Comparison of ENCODE assay signal across 1 fruit fly cellular context in genomic region chr3R:10886462-10887315, dm6.
TF ChIP-seq lines count a peak whose summit lies in the region.

No protein-coding gene starts in this region.

TF ChIP-seq in whole organism, embryonic, 481 proteins besides CTCF, POLR2A, EP300 and RAD21 (continued from another document and continues in another):
- no peak for TF ChIP-seq pita (GFP tag; optimal IDR thresholded peaks at IDR 0.05; lab: Kevin White, UChicago)
- TF ChIP-seq ken (GFP tag; IDR thresholded peaks at IDR 0.05; lab: Robert Waterston, UW) = peak; percentile 43; the same call in 1 of the 3 replicates
- TF ChIP-seq Opbp (GFP tag; IDR thresholded peaks at IDR 0.05; lab: Robert Waterston, UW; ENCODE audit: partially characterized antibody) = no peak
- peak; percentile 73 for TF ChIP-seq Usf (GFP tag; optimal IDR thresholded peaks at IDR 0.05; lab: Kevin White, UChicago)
- TF ChIP-seq Chrac-16 (GFP tag; optimal IDR thresholded peaks at IDR 0.05; lab: Kevin White, UChicago) = peak; percentile 86
- TF ChIP-seq CG10462 (GFP tag; optimal IDR thresholded peaks at IDR 0.05; lab: Kevin White, UChicago) = peak; percentile 69
- TF ChIP-seq sr (GFP tag; IDR thresholded peaks at IDR 0.05; lab: Robert Waterston, UW) = 0 out of 3 replicates have a peak, but pooled peaks have one; percentile 2
- TF ChIP-seq CG17359 (tag; optimal IDR thresholded peaks at IDR 0.05; lab: Kevin White, UChicago) = peak; percentile 88
- peak; percentile 90 for TF ChIP-seq slbo (GFP tag; IDR thresholded peaks at IDR 0.05; lab: Robert Waterston, UW)
- peak; percentile 87 to 89 for TF ChIP-seq Pdp1 (GFP tag; optimal IDR thresholded peaks at IDR 0.05; lab: Kevin White, UChicago)
- peak; percentile 87 for TF ChIP-seq chm (GFP tag; IDR thresholded peaks at IDR 0.05; lab: Robert Waterston, UW)
- TF ChIP-seq CG9609 (GFP tag; optimal IDR thresholded peaks at IDR 0.05; lab: Kevin White, UChicago) = peak; percentile 70
- TF ChIP-seq CG4328 (GFP tag; optimal IDR thresholded peaks at IDR 0.05; lab: Kevin White, UChicago) = peak; percentile 92
- TF ChIP-seq H15 (GFP tag; IDR thresholded peaks at IDR 0.05; lab: Robert Waterston, UW) = peak; percentile 67; the same call in 2 of the 3 replicates
- no peak for TF ChIP-seq zf30C (GFP tag; optimal IDR thresholded peaks at IDR 0.05; lab: Kevin White, UChicago)
- TF ChIP-seq Dip3 (GFP tag; optimal IDR thresholded peaks at IDR 0.05; lab: Kevin White, UChicago) = peak; percentile 85
- peak; percentile 71 for TF ChIP-seq Mad (GFP tag; optimal IDR thresholded peaks at IDR 0.05; lab: Kevin White, UChicago)
- peak; percentile 92 for TF ChIP-seq dmrt99B (tag; optimal IDR thresholded peaks at IDR 0.05; lab: Kevin White, UChicago)
- TF ChIP-seq CG8478 (optimal IDR thresholded peaks at IDR 0.05; lab: Kevin White, UChicago) = no peak
- no peak for TF ChIP-seq CG16813 (GFP tag; IDR thresholded peaks at IDR 0.05; lab: Robert Waterston, UW; ENCODE audit: partially characterized antibody)
- TF ChIP-seq GATAe (GFP tag; conservative IDR thresholded peaks at IDR 0.05; lab: Robert Waterston, UW) = peak; percentile 69
- no peak for TF ChIP-seq zen2 (GFP tag; IDR thresholded peaks at IDR 0.05; lab: Robert Waterston, UW; ENCODE audit: partially characterized antibody)
- peak; percentile 74 for TF ChIP-seq schlank (tag; optimal IDR thresholded peaks at IDR 0.05; lab: Kevin White, UChicago)
- no peak for TF ChIP-seq tll (GFP tag; optimal IDR thresholded peaks at IDR 0.05; lab: Kevin White, UChicago)
- TF ChIP-seq CG31365 (tag; optimal IDR thresholded peaks at IDR 0.05; lab: Kevin White, UChicago) = peak; percentile 12
- TF ChIP-seq CG8290 (GFP tag; optimal IDR thresholded peaks at IDR 0.05; lab: Kevin White, UChicago) = peak; percentile 42
- TF ChIP-seq CG8290 (tag; optimal IDR thresholded peaks at IDR 0.05; lab: Kevin White, UChicago) = peak in 1 of 2 experiments; percentile 80
- peak; percentile 84 for TF ChIP-seq CG10147 (GFP tag; optimal IDR thresholded peaks at IDR 0.05; lab: Kevin White, UChicago)
- TF ChIP-seq Doc2 (GFP tag; IDR thresholded peaks at IDR 0.05; lab: Robert Waterston, UW) = peak; percentile 37; the same call in 1 of the 2 replicates
- peak; percentile 87 for TF ChIP-seq CG12104 (GFP tag; optimal IDR thresholded peaks at IDR 0.05; lab: Kevin White, UChicago)
- peak; percentile 94 for TF ChIP-seq CG13424 (tag; optimal IDR thresholded peaks at IDR 0.05; lab: Kevin White, UChicago)
- peak; percentile 94 for TF ChIP-seq CG30403 (GFP tag; optimal IDR thresholded peaks at IDR 0.05; lab: Kevin White, UChicago)
- peak; percentile 70 for TF ChIP-seq Spps (tag; optimal IDR thresholded peaks at IDR 0.05; lab: Kevin White, UChicago)
- TF ChIP-seq Hr39 (optimal IDR thresholded peaks at IDR 0.05; lab: Kevin White, UChicago) = no peak
- peak; percentile 90 for TF ChIP-seq CG11504 (tag; optimal IDR thresholded peaks at IDR 0.05; lab: Kevin White, UChicago)
- TF ChIP-seq corto (GFP tag; optimal IDR thresholded peaks at IDR 0.05; lab: Kevin White, UChicago) = peak; percentile 80
- TF ChIP-seq CG7928 (GFP tag; optimal IDR thresholded peaks at IDR 0.05; lab: Kevin White, UChicago) = peak; percentile 56
- peak; percentile 85 for TF ChIP-seq ewg (GFP tag; optimal IDR thresholded peaks at IDR 0.05; lab: Kevin White, UChicago)
- peak; percentile 44 for TF ChIP-seq Ets65A (GFP tag; lab: Kevin White, UChicago)
- TF ChIP-seq D (optimal IDR thresholded peaks at IDR 0.05; lab: Kevin White, UChicago) = no peak
- peak; percentile 81 for TF ChIP-seq D (GFP tag; optimal IDR thresholded peaks at IDR 0.05; lab: Kevin White, UChicago)
- TF ChIP-seq Adf1 (GFP tag; IDR thresholded peaks at IDR 0.05; lab: Robert Waterston, UW) = peak; percentile 74
- TF ChIP-seq HHEX (GFP tag; optimal IDR thresholded peaks at IDR 0.05; lab: Kevin White, UChicago) = peak; percentile 84
- peak; percentile 92 for TF ChIP-seq Atf6 (GFP tag; IDR thresholded peaks at IDR 0.05; lab: Robert Waterston, UW)
- TF ChIP-seq CG10543 (GFP tag; optimal IDR thresholded peaks at IDR 0.05; lab: Kevin White, UChicago) = peak; percentile 95
- TF ChIP-seq wdn (GFP tag; IDR thresholded peaks at IDR 0.05; lab: Robert Waterston, UW) = peak; percentile 91
- peak; percentile 87 for TF ChIP-seq scrt (GFP tag; optimal IDR thresholded peaks at IDR 0.05; lab: Kevin White, UChicago)
- peak; percentile 58 for TF ChIP-seq Ravus (GFP tag; IDR thresholded peaks at IDR 0.05; lab: Robert Waterston, UW)
- TF ChIP-seq CG33213 (GFP tag; optimal IDR thresholded peaks at IDR 0.05; lab: Kevin White, UChicago) = peak; percentile 56
- no peak for TF ChIP-seq aop (GFP tag; IDR thresholded peaks at IDR 0.05; lab: Robert Waterston, UW)
- TF ChIP-seq CG14014 (GFP tag; IDR thresholded peaks at IDR 0.05; lab: Robert Waterston, UW) = peak; percentile 87
- TF ChIP-seq CG17568 (GFP tag; optimal IDR thresholded peaks at IDR 0.05; lab: Kevin White, UChicago) = peak; percentile 81
- TF ChIP-seq CG17802 (tag; optimal IDR thresholded peaks at IDR 0.05; lab: Kevin White, UChicago) = peak; percentile 13
- peak; percentile 95 for TF ChIP-seq CG7556 (GFP tag; optimal IDR thresholded peaks at IDR 0.05; lab: Kevin White, UChicago)
- TF ChIP-seq CG11398 (GFP tag; optimal IDR thresholded peaks at IDR 0.05; lab: Kevin White, UChicago) = peak; percentile 78
- no peak for TF ChIP-seq ash1 (GFP tag; optimal IDR thresholded peaks at IDR 0.05; lab: Kevin White, UChicago)
- peak; percentile 69 for TF ChIP-seq tup (GFP tag; optimal IDR thresholded peaks at IDR 0.05; lab: Kevin White, UChicago)
- peak; percentile 49 for TF ChIP-seq CG10431 (GFP tag; optimal IDR thresholded peaks at IDR 0.05; lab: Kevin White, UChicago)
- peak; percentile 58 for TF ChIP-seq mirr (GFP tag; optimal IDR thresholded peaks at IDR 0.05; lab: Kevin White, UChicago)
- TF ChIP-seq sc (optimal IDR thresholded peaks at IDR 0.05; lab: Kevin White, UChicago) = no peak
- TF ChIP-seq sc (GFP tag; optimal IDR thresholded peaks at IDR 0.05; lab: Kevin White, UChicago) = peak; percentile 75
- TF ChIP-seq z (GFP tag; IDR thresholded peaks at IDR 0.05; lab: Robert Waterston, UW) = no peak; the same call in 2 of the 3 replicates
- peak; percentile 75 for TF ChIP-seq D19A (tag; optimal IDR thresholded peaks at IDR 0.05; lab: Kevin White, UChicago)
- peak; percentile 80 for TF ChIP-seq sd (tag; optimal IDR thresholded peaks at IDR 0.05; lab: Kevin White, UChicago)
- TF ChIP-seq Hr78 (GFP tag; optimal IDR thresholded peaks at IDR 0.05; lab: Kevin White, UChicago) = peak in 1 of 2 experiments; percentile 92
- peak; percentile 94 for TF ChIP-seq CG13894 (tag; optimal IDR thresholded peaks at IDR 0.05; lab: Kevin White, UChicago)
- TF ChIP-seq lab (GFP tag; optimal IDR thresholded peaks at IDR 0.05; lab: Kevin White, UChicago) = peak; percentile 96
- TF ChIP-seq sim (GFP tag; IDR thresholded peaks at IDR 0.05; lab: Robert Waterston, UW) = no peak
- peak; percentile 65 for TF ChIP-seq CG3838 (GFP tag; optimal IDR thresholded peaks at IDR 0.05; lab: Kevin White, UChicago)
- no peak; the same call in 2 of the 3 replicates for TF ChIP-seq CG6175 (GFP tag; IDR thresholded peaks at IDR 0.05; lab: Robert Waterston, UW)
- TF ChIP-seq CG8388 (GFP tag; optimal IDR thresholded peaks at IDR 0.05; lab: Kevin White, UChicago) = peak; percentile 84
- peak; percentile 25 for TF ChIP-seq CG9876 (GFP tag; optimal IDR thresholded peaks at IDR 0.05; lab: Kevin White, UChicago)
- TF ChIP-seq tap (tag; optimal IDR thresholded peaks at IDR 0.05; lab: Kevin White, UChicago) = peak; percentile 63
- TF ChIP-seq CG17912 (GFP tag; optimal IDR thresholded peaks at IDR 0.05; lab: Kevin White, UChicago) = no peak
- TF ChIP-seq Bteb2 (GFP tag; optimal IDR thresholded peaks at IDR 0.05; lab: Kevin White, UChicago) = peak; percentile 88
- peak; percentile 87 for TF ChIP-seq ATbp (GFP tag; optimal IDR thresholded peaks at IDR 0.05; lab: Kevin White, UChicago)
- TF ChIP-seq CG9932 (GFP tag; IDR thresholded peaks at IDR 0.05; lab: Robert Waterston, UW) = peak; percentile 94
- peak; percentile 61 for TF ChIP-seq kay (GFP tag; optimal IDR thresholded peaks at IDR 0.05; lab: Kevin White, UChicago)
- TF ChIP-seq Ada2b (GFP tag; IDR thresholded peaks at IDR 0.05; lab: Robert Waterston, UW) = peak; percentile 85
- peak; percentile 84 for TF ChIP-seq salm (tag; optimal IDR thresholded peaks at IDR 0.05; lab: Kevin White, UChicago)
- TF ChIP-seq HLHmδ (GFP tag; optimal IDR thresholded peaks at IDR 0.05; lab: Kevin White, UChicago) = no peak
- peak; percentile 56 for TF ChIP-seq Ets97D (GFP tag; optimal IDR thresholded peaks at IDR 0.05; lab: Kevin White, UChicago)
- TF ChIP-seq CG11696 (GFP tag; IDR thresholded peaks at IDR 0.05; lab: Robert Waterston, UW) = peak; percentile 98
- peak; percentile 91 for TF ChIP-seq Ptx1 (GFP tag; IDR thresholded peaks at IDR 0.05; lab: Robert Waterston, UW)
- peak; percentile 84 for TF ChIP-seq CG7372 (GFP tag; IDR thresholded peaks at IDR 0.05; lab: Robert Waterston, UW)
- TF ChIP-seq Bdp1 (GFP tag; optimal IDR thresholded peaks at IDR 0.05; lab: Kevin White, UChicago) = peak; percentile 60
- peak; percentile 81 for TF ChIP-seq CrebB (tag; optimal IDR thresholded peaks at IDR 0.05; lab: Kevin White, UChicago)
- peak; percentile 72 for TF ChIP-seq CG1792 (GFP tag; optimal IDR thresholded peaks at IDR 0.05; lab: Kevin White, UChicago)
- peak; percentile 29; the same call in 1 of the 3 replicates for TF ChIP-seq CG2199 (GFP tag; IDR thresholded peaks at IDR 0.05; lab: Robert Waterston, UW)
- peak; percentile 85 for TF ChIP-seq tio (GFP tag; optimal IDR thresholded peaks at IDR 0.05; lab: Kevin White, UChicago)
- TF ChIP-seq Dfd (GFP tag; optimal IDR thresholded peaks at IDR 0.05; lab: Kevin White, UChicago) = no peak
- TF ChIP-seq emc (GFP tag; optimal IDR thresholded peaks at IDR 0.05; lab: Kevin White, UChicago) = peak; percentile 53
- TF ChIP-seq Meics (GFP tag; optimal IDR thresholded peaks at IDR 0.05; lab: Kevin White, UChicago) = peak; percentile 94
- TF ChIP-seq CG12071 (GFP tag; optimal IDR thresholded peaks at IDR 0.05; lab: Kevin White, UChicago) = peak; percentile 66
- TF ChIP-seq Mrtf (GFP tag; IDR thresholded peaks at IDR 0.05; lab: Robert Waterston, UW) = peak; percentile 85
- peak; percentile 57; the same call in 1 of the 2 replicates for TF ChIP-seq sens-2 (GFP tag; IDR thresholded peaks at IDR 0.05; lab: Robert Waterston, UW)
- peak; percentile 85 for TF ChIP-seq Blimp-1 (GFP tag; optimal IDR thresholded peaks at IDR 0.05; lab: Kevin White, UChicago)
- TF ChIP-seq Nf-YC (tag; optimal IDR thresholded peaks at IDR 0.05; lab: Kevin White, UChicago) = peak; percentile 80
- no peak for TF ChIP-seq sna (GFP tag; IDR thresholded peaks at IDR 0.05; lab: Robert Waterston, UW; ENCODE audit: partially characterized antibody)
- peak; percentile 51; the same call in 1 of the 2 replicates for TF ChIP-seq Gsc (GFP tag; IDR thresholded peaks at IDR 0.05; lab: Robert Waterston, UW)
- TF ChIP-seq CG12659 (GFP tag; optimal IDR thresholded peaks at IDR 0.05; lab: Kevin White, UChicago) = peak; percentile 94
- no peak for TF ChIP-seq toy (GFP tag; IDR thresholded peaks at IDR 0.05; lab: Robert Waterston, UW)
- peak; percentile 45 for TF ChIP-seq CG13123 (GFP tag; optimal IDR thresholded peaks at IDR 0.05; lab: Kevin White, UChicago)
- TF ChIP-seq insv (GFP tag; optimal IDR thresholded peaks at IDR 0.05; lab: Kevin White, UChicago) = peak in 1 of 2 experiments; percentile 71
- peak; percentile 94 for TF ChIP-seq lilli (GFP tag; optimal IDR thresholded peaks at IDR 0.05; lab: Kevin White, UChicago)
- TF ChIP-seq CG10565 (GFP tag; optimal IDR thresholded peaks at IDR 0.05; lab: Kevin White, UChicago) = peak; percentile 54
- TF ChIP-seq Poxn (GFP tag; IDR thresholded peaks at IDR 0.05; lab: Robert Waterston, UW) = peak; percentile 64
- TF ChIP-seq ab (GFP tag; optimal IDR thresholded peaks at IDR 0.05; lab: Kevin White, UChicago) = peak; percentile 25
- peak; percentile 84 for TF ChIP-seq B-H1 (GFP tag; IDR thresholded peaks at IDR 0.05; lab: Robert Waterston, UW)
- peak; percentile 84 for TF ChIP-seq bab2 (GFP tag; optimal IDR thresholded peaks at IDR 0.05; lab: Kevin White, UChicago)
- TF ChIP-seq usp (GFP tag; optimal IDR thresholded peaks at IDR 0.05; lab: Kevin White, UChicago) = no peak
- peak; percentile 85 for TF ChIP-seq CG9437 (GFP tag; optimal IDR thresholded peaks at IDR 0.05; lab: Kevin White, UChicago)
- 0 out of 2 replicates have a peak, but pooled peaks have one; percentile 29 for TF ChIP-seq CG1024 (GFP tag; IDR thresholded peaks at IDR 0.05; lab: Robert Waterston, UW)
- TF ChIP-seq Stat92E (GFP tag; optimal IDR thresholded peaks at IDR 0.05; lab: Kevin White, UChicago) = peak in 1 of 3 experiments; percentile 74
- peak; percentile 84 for TF ChIP-seq ase (GFP tag; IDR thresholded peaks at IDR 0.05; lab: Robert Waterston, UW)
- peak; percentile 36 for TF ChIP-seq CG4617 (GFP tag; optimal IDR thresholded peaks at IDR 0.05; lab: Kevin White, UChicago; ENCODE audit: borderline replicate concordance)
- peak; percentile 97 for TF ChIP-seq Fer1 (GFP tag; optimal IDR thresholded peaks at IDR 0.05; lab: Kevin White, UChicago)
- peak; percentile 79 for TF ChIP-seq Oaz (GFP tag; IDR thresholded peaks at IDR 0.05; lab: Robert Waterston, UW)
- TF ChIP-seq CG9817 (tag; optimal IDR thresholded peaks at IDR 0.05; lab: Kevin White, UChicago) = peak; percentile 90
- peak; percentile 56 for TF ChIP-seq zen (tag; optimal IDR thresholded peaks at IDR 0.05; lab: Kevin White, UChicago)
- TF ChIP-seq Atf3 (GFP tag; optimal IDR thresholded peaks at IDR 0.05; lab: Kevin White, UChicago) = peak; percentile 48
- TF ChIP-seq btn (GFP tag; optimal IDR thresholded peaks at IDR 0.05; lab: Kevin White, UChicago) = peak; percentile 47
- peak; percentile 72 for TF ChIP-seq CG10654 (GFP tag; optimal IDR thresholded peaks at IDR 0.05; lab: Kevin White, UChicago)
- peak; percentile 98 for TF ChIP-seq sens (GFP tag; lab: Kevin White, UChicago)
- no peak for TF ChIP-seq lov (optimal IDR thresholded peaks at IDR 0.05; lab: Kevin White, UChicago)
- peak; percentile 67; the same call in 1 of the 3 replicates for TF ChIP-seq lov (GFP tag; IDR thresholded peaks at IDR 0.05; lab: Robert Waterston, UW)
- peak; percentile 16 for TF ChIP-seq Sry-β (GFP tag; optimal IDR thresholded peaks at IDR 0.05; lab: Kevin White, UChicago)
- TF ChIP-seq h (optimal IDR thresholded peaks at IDR 0.05; lab: Kevin White, UChicago) = no peak
- TF ChIP-seq CG4424 (GFP tag; optimal IDR thresholded peaks at IDR 0.05; lab: Kevin White, UChicago) = peak; percentile 88
- peak; percentile 81 for TF ChIP-seq CG14441 (GFP tag; IDR thresholded peaks at IDR 0.05; lab: Robert Waterston, UW)
- peak; percentile 86 for TF ChIP-seq esg (GFP tag; conservative IDR thresholded peaks at IDR 0.05; lab: Robert Waterston, UW)
